Worm (Caenorhabditis elegans): ENCODE measurements around the gene gpla-1.

The gpla-1 gene

DNA sequence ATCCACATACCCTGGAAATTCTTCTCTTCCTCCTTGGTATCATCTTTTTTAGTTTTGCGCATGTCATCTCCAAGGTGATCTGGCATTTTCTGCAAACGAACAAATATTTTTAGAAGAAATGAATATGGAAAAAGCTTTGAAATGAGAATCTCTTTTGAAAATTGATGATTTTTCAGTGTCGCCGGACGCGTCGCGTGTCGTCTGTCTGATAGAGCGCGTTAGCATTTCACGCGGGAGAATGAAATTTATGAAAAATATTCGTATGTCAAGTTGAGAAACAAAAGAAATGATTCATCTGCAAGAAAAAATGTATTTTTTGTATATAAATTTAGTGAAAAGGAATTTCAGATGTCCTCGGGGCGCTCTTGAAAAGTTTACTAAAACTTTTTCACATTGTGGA lies 44.7 kb upstream of the gpla-1 start, which contains the start of gene rpt-1 (continued):
- peak; percentile 43 for TF ChIP-seq dve-1 (tag; optimal IDR thresholded peaks at IDR 0.05; ENCODE audit: insufficient read depth)
- no peak for TF ChIP-seq ztf-7 (tag; optimal IDR thresholded peaks at IDR 0.05)
- no peak for TF ChIP-seq zfp-3 (GFP tag; conservative IDR thresholded peaks at IDR 0.05)
- TF ChIP-seq ceh-44 (GFP tag; IDR thresholded peaks at IDR 0.05), result no peak
- peak; percentile 5 for TF ChIP-seq unc-130 (GFP tag; optimal IDR thresholded peaks at IDR 0.05)
- peak in 1 of 2 experiments; percentile 80 for TF ChIP-seq lsy-2 (tag; optimal IDR thresholded peaks at IDR 0.05)
- no peak for TF ChIP-seq spr-3 (GFP tag; optimal IDR thresholded peaks at IDR 0.05)
- TF ChIP-seq zfp-2 (tag; optimal IDR thresholded peaks at IDR 0.05), result no peak
- TF ChIP-seq Y48G9A.11 (GFP tag; IDR thresholded peaks at IDR 0.05), result no peak
- no peak for TF ChIP-seq mdl-1 (tag; optimal IDR thresholded peaks at IDR 0.05)
- peak; percentile 60 for TF ChIP-seq snpc-4 (tag; optimal IDR thresholded peaks at IDR 0.05)
- TF ChIP-seq F37D6.2 (tag; optimal IDR thresholded peaks at IDR 0.05), result no peak
- TF ChIP-seq nhr-237 (tag; optimal IDR thresholded peaks at IDR 0.05), result no peak
- TF ChIP-seq zip-11 (GFP tag; IDR thresholded peaks at IDR 0.05), result no peak
- no peak for TF ChIP-seq aly-2 (tag; optimal IDR thresholded peaks at IDR 0.05)
- peak; percentile 57 for TF ChIP-seq lin-13 (GFP tag; optimal IDR thresholded peaks at IDR 0.05)
- TF ChIP-seq dmd-8 (GFP tag; IDR thresholded peaks at IDR 0.05), result no peak
- no peak for TF ChIP-seq sdz-12 (GFP tag; optimal IDR thresholded peaks at IDR 0.05)
- TF ChIP-seq ztf-11 (tag; optimal IDR thresholded peaks at IDR 0.05), result no peak
- TF ChIP-seq ceh-62 (tag; optimal IDR thresholded peaks at IDR 0.05), result no peak
- peak; percentile 18 for TF ChIP-seq nhr-102 (tag; optimal IDR thresholded peaks at IDR 0.05)
- no peak for TF ChIP-seq madf-9 (GFP tag; conservative IDR thresholded peaks at IDR 0.05)
- no peak for TF ChIP-seq ceh-82 (tag; optimal IDR thresholded peaks at IDR 0.05)
- TF ChIP-seq pqm-1 (tag; optimal IDR thresholded peaks at IDR 0.05), result no peak
- TF ChIP-seq mdt-29 (GFP tag; IDR thresholded peaks at IDR 0.05), result no peak
- TF ChIP-seq daf-12 (tag; optimal IDR thresholded peaks at IDR 0.05), result no peak
- no peak for TF ChIP-seq mxl-3 (GFP tag; optimal IDR thresholded peaks at IDR 0.05)
- TF ChIP-seq nhr-11 (tag; optimal IDR thresholded peaks at IDR 0.05), result peak; percentile 13
- no peak for TF ChIP-seq nhr-41 (GFP tag; IDR thresholded peaks at IDR 0.05)
- no peak for TF ChIP-seq egl-43 (GFP tag; IDR thresholded peaks at IDR 0.05)
- TF ChIP-seq nhr-77 (tag; optimal IDR thresholded peaks at IDR 0.05), result no peak
- TF ChIP-seq mep-1 (tag; optimal IDR thresholded peaks at IDR 0.05), result peak; percentile 40
- no peak for TF ChIP-seq fkh-10 (GFP tag; optimal IDR thresholded peaks at IDR 0.05)
- no peak for TF ChIP-seq zip-2 (tag; optimal IDR thresholded peaks at IDR 0.05)
- TF ChIP-seq unc-62 (GFP tag; optimal IDR thresholded peaks at IDR 0.05 in 1 of 2), result no peak
- no peak for TF ChIP-seq unc-62 (tag; optimal IDR thresholded peaks at IDR 0.05)
- no peak for TF ChIP-seq F44E2.7 (GFP tag; IDR thresholded peaks at IDR 0.05)

DNA sequence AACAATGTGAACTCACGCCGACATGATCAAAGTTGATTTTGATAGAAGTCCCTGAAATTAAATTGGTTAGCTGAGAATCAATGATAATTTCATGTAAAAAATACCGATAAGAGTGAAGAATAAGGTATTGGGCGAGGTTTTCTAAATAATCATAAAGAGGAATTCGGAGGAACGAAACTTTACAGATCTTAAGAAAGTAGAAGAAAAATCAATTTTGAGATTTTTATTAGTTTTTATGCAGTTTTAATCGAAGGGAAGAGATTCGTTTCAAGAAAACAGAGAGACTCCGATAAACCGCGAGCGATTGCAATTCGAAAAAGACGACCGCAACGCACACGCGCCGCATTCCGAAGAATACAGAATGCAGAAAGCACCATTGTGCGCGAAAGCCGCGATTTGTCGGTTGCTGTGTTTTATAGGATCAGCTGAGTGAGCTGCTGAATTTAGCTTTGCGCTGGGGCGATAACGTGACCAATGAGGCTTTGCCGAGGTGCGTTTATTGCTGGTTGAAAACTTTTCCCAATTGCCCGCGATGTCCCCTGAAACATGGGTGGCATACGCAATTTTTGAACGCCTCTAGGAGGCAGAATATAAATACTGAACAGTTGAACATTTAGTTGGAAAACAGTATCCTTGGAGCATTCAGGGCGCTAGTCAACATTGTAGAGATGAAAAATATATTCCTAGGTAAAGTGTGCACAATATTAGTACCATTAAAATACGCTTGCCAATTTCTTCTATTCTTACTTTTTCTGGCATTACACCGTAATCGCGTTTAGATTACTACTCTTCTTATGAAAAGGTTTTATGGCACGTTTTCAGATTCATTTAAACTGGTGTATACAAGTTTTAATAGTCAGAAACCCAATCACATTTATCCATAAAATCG lies 42.3 kb upstream of the gpla-1 start, which contains the start of gene snr-4:
Gene snr-4, minus strand, starts transcription at position 51 of the 889 bp plus-strand sequence.
- TF ChIP-seq attf-4 (tag; optimal IDR thresholded peaks at IDR 0.05), result no peak
- peak; percentile 78 for TF ChIP-seq duxl-1 (tag; optimal IDR thresholded peaks at IDR 0.05; ENCODE audit: poor library complexity)
- peak; percentile 85 for TF ChIP-seq nhr-28 (tag; optimal IDR thresholded peaks at IDR 0.05)
- TF ChIP-seq unc-130 (GFP tag; optimal IDR thresholded peaks at IDR 0.05), result peak; percentile 92
- peak; percentile 98 for TF ChIP-seq ama-1 (optimal IDR thresholded peaks at IDR 0.05)
- no peak for TF ChIP-seq ZK337.2 (GFP tag; IDR thresholded peaks at IDR 0.05)
- peak; percentile 69 for TF ChIP-seq gei-8 (GFP tag; optimal IDR thresholded peaks at IDR 0.05)
- TF ChIP-seq lin-38 (GFP tag; IDR thresholded peaks at IDR 0.05), result peak; percentile 91
- peak; percentile 33 for TF ChIP-seq pqm-1 (tag; optimal IDR thresholded peaks at IDR 0.05)
- peak; percentile 90 for TF ChIP-seq nhr-77 (tag; optimal IDR thresholded peaks at IDR 0.05)
- peak; percentile 43; the same call in 1 of the 2 replicates for TF ChIP-seq madf-9 (GFP tag; conservative IDR thresholded peaks at IDR 0.05)
- TF ChIP-seq vab-7 (GFP tag; IDR thresholded peaks at IDR 0.05), result peak; percentile 70
- TF ChIP-seq lsy-2 (tag; optimal IDR thresholded peaks at IDR 0.05), result peak; percentile 75 to 91
- TF ChIP-seq mxl-2 (GFP tag; conservative IDR thresholded peaks at IDR 0.05), result no peak
- 0 out of 2 replicates have a peak, but pooled peaks have one; percentile 34 for TF ChIP-seq daf-19 (GFP tag; conservative IDR thresholded peaks at IDR 0.05)
- 0 out of 2 replicates have a peak, but pooled peaks have one; percentile 8 for TF ChIP-seq nhr-41 (GFP tag; IDR thresholded peaks at IDR 0.05)
- no peak for TF ChIP-seq lin-29 (GFP tag; IDR thresholded peaks at IDR 0.05)
- no peak for TF ChIP-seq ceh-82 (tag; optimal IDR thresholded peaks at IDR 0.05)
- peak; percentile 96 for TF ChIP-seq aha-1 (tag)
- TF ChIP-seq Y75B8A.6 (GFP tag; IDR thresholded peaks at IDR 0.05), result peak; percentile 69; the same call in 1 of the 2 replicates
- TF ChIP-seq ZK546.5 (tag; optimal IDR thresholded peaks at IDR 0.05), result no peak
- peak; percentile 84 for TF ChIP-seq mxl-3 (GFP tag; optimal IDR thresholded peaks at IDR 0.05)

Data from whole organism, L4 larva.